Fruit fly (Drosophila melanogaster): ENCODE measurements around the gene Sf3b3.

Sf3b3 gene

DNA sequence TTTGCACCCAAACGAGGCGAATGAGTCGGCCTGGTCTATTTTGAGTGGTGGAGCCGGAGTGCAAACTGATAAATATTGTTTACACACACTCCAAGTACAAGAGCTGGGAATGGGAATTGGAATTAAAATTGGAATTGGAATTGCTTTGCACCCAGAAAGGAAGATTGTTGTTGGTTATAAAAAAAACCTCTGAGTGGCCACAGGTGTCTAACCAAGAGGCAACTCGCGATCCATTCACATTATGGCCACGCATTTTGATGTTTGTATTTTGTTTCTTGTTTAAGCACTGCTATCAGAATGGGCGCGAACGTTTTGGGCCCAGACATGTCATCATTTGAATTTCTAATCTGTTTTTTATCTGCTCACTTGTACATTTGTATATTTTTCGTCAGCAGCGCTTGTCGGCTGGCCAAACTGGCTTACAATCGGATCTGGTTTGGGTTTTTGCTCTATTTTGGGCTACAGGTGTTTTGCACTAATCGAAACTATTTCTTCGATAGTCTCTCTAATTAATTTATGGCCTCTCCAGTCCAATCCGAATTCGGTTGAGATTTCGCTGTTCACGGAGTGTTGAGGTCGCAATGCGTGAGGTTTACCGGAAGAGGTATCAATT lies 51.4 kb downstream of the Sf3b3 start:
- TF ChIP-seq Eip78C (GFP tag), result no peak
- no peak for TF ChIP-seq salr (GFP tag; optimal IDR thresholded peaks at IDR 0.05)
- TF ChIP-seq Hr39 (GFP tag; optimal IDR thresholded peaks at IDR 0.05), result peak; percentile 4
- TF ChIP-seq spab (GFP tag; optimal IDR thresholded peaks at IDR 0.05), result no peak
- TF ChIP-seq Hr4 (GFP tag; optimal IDR thresholded peaks at IDR 0.05), result no peak
- no peak for TF ChIP-seq CG8632 (GFP tag; optimal IDR thresholded peaks at IDR 0.05)
- no peak for TF ChIP-seq CG11762 (GFP tag; optimal IDR thresholded peaks at IDR 0.05; ENCODE audit: insufficient read depth)
- TF ChIP-seq Hr38 (GFP tag; optimal IDR thresholded peaks at IDR 0.05), result no peak
- no peak for TF ChIP-seq acj6 (GFP tag; optimal IDR thresholded peaks at IDR 0.05)
- TF ChIP-seq fkh (GFP tag; optimal IDR thresholded peaks at IDR 0.05), result peak; percentile 52
- 0 out of 3 replicates have a peak, but pooled peaks have one; percentile 24 for TF ChIP-seq CG8119 (GFP tag; IDR thresholded peaks at IDR 0.05)
- TF ChIP-seq CG32006 (GFP tag; optimal IDR thresholded peaks at IDR 0.05), result no peak
- TF ChIP-seq eg (GFP tag; IDR thresholded peaks at IDR 0.05), result 0 out of 3 replicates have a peak, but pooled peaks have one; percentile 7
- no peak for TF ChIP-seq Lpt (GFP tag; optimal IDR thresholded peaks at IDR 0.05)
- no peak for TF ChIP-seq Smox (GFP tag; optimal IDR thresholded peaks at IDR 0.05)
- TF ChIP-seq pdm3 (GFP tag; optimal IDR thresholded peaks at IDR 0.05), result no peak
- no peak for TF ChIP-seq fd59A (GFP tag; optimal IDR thresholded peaks at IDR 0.05)

DNA sequence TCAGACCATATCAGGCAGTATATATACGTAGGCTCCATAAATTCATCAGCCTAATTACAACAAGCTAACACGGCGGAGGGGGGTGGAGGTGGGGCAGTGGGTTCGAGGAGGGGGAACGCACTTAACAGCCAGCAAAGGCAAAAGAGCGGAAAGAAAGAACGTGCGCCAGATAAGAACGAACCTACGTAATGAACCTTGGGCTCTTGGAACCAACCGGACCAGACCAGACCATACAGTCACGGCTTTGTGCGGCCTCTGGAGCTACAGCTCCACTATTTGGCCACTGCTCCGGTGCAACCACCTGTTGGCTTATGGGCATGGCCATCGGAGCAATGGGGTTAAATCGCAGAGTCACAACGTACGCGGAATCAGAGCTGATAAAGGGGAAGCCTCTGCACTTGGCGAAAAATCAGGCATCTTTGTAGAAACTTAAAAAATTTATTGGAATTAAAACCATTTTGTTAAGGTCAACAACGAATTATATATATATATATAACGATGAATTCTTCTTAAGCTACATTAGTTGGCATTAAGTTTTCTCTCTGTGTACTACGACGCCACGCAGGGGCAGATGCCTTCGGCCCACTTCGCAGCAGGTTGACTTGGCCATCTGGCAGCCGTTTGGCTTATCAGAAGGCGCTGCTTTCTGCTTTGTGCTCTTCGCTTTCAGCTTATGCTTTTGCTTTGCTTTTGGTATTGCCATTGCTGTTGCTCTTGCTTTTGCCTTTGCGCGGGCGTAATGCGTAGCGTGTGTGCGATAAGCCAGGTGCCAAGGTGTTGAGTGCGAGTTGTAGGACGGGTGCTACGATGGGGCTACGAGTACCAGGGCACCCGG lies 52.1 kb downstream of the Sf3b3 start:
- TF ChIP-seq Hr4 (GFP tag; optimal IDR thresholded peaks at IDR 0.05) (peak; percentile 78), Sox14 (GFP tag; optimal IDR thresholded peaks at IDR 0.05) (peak; percentile 92), CG3032 (tag; optimal IDR thresholded peaks at IDR 0.05) (peak; percentile 88), salr (GFP tag; optimal IDR thresholded peaks at IDR 0.05) (peak; percentile 88), cyc (GFP tag; optimal IDR thresholded peaks at IDR 0.05) (peak; percentile 79), CG6854 (GFP tag; optimal IDR thresholded peaks at IDR 0.05) (peak; percentile 73), CG8119 (GFP tag; IDR thresholded peaks at IDR 0.05) (peak; percentile 86), Ets96B (tag; optimal IDR thresholded peaks at IDR 0.05) (peak; percentile 85), Smox (GFP tag; optimal IDR thresholded peaks at IDR 0.05) (peak; percentile 92), net (GFP tag; optimal IDR thresholded peaks at IDR 0.05) (peak; percentile 91), Eip75B (GFP tag; optimal IDR thresholded peaks at IDR 0.05) (peak; percentile 94), Gug (GFP tag; IDR thresholded peaks at IDR 0.05) (peak; percentile 90), esn (GFP tag; optimal IDR thresholded peaks at IDR 0.05) (peak; percentile 96), CG6792 (GFP tag; optimal IDR thresholded peaks at IDR 0.05) (peak; percentile 97), lz (GFP tag; optimal IDR thresholded peaks at IDR 0.05) (peak; percentile 93), dsx (GFP tag; optimal IDR thresholded peaks at IDR 0.05; ENCODE audit: poor library complexity, severe bottlenecking) (peak; percentile 88), CG1621 (tag; optimal IDR thresholded peaks at IDR 0.05) (peak; percentile 87), CG4318 (GFP tag; optimal IDR thresholded peaks at IDR 0.05) (peak; percentile 78), Eip78C (GFP tag) (peak; percentile 98), Hr38 (GFP tag; optimal IDR thresholded peaks at IDR 0.05) (no peak), fd85E (GFP tag; optimal IDR thresholded peaks at IDR 0.05) (peak; percentile 71), CG6276 (GFP tag; optimal IDR thresholded peaks at IDR 0.05) (peak; percentile 71), Eip93F (GFP tag; optimal IDR thresholded peaks at IDR 0.05) (peak; percentile 91), CG11762 (GFP tag; optimal IDR thresholded peaks at IDR 0.05; ENCODE audit: insufficient read depth) (peak; percentile 78), CG8632 (GFP tag; optimal IDR thresholded peaks at IDR 0.05) (peak; percentile 96), vri (GFP tag; optimal IDR thresholded peaks at IDR 0.05) (peak; percentile 89), CG7368 (GFP tag; optimal IDR thresholded peaks at IDR 0.05) (peak; percentile 80), achi (GFP tag; optimal IDR thresholded peaks at IDR 0.05) (peak; percentile 83), Sox15 (GFP tag; optimal IDR thresholded peaks at IDR 0.05) (peak; percentile 94), dac (GFP tag; optimal IDR thresholded peaks at IDR 0.05) (peak; percentile 48), CG9139 (GFP tag; optimal IDR thresholded peaks at IDR 0.05) (peak; percentile 80), ss (GFP tag; optimal IDR thresholded peaks at IDR 0.05) (peak; percentile 82 to 90), CG10669 (GFP tag; optimal IDR thresholded peaks at IDR 0.05) (peak; percentile 82), acj6 (GFP tag; optimal IDR thresholded peaks at IDR 0.05) (peak; percentile 97), CG3919 (GFP tag; optimal IDR thresholded peaks at IDR 0.05) (peak; percentile 89), CG8319 (GFP tag; optimal IDR thresholded peaks at IDR 0.05) (peak; percentile 94), CG34406 (GFP tag; optimal IDR thresholded peaks at IDR 0.05) (peak; percentile 98), OdsH (GFP tag; optimal IDR thresholded peaks at IDR 0.05) (peak; percentile 95)
